Worm (Caenorhabditis elegans) whole organism, young adult: ENCODE measurements around the gene srh-47.
A peak's percentile ranks its signal among the peaks of the same experiment; 100 is the strongest.

Experiments
- B0035.1 ChIP-seq: sonication (generic microtip); optimal IDR thresholded peaks from 2 replicates; lab custom pipeline; 2016; ENCODE audit warnings: missing genetic modification characterization, mild to moderate bottlenecking, missing compliant biosample characterization, missing genotype, missing genetic modification reagents
- B0261.1 ChIP-seq: sonication (generic microtip); optimal IDR thresholded peaks from 2 replicates; lab custom pipeline; 2016; ENCODE audit warnings: mild to moderate bottlenecking, missing genetic modification characterization, moderate library complexity, missing compliant biosample characterization
- D2030.7 ChIP-seq: fragments of 200-800 bp; sonication (Bioruptor generic); IDR thresholded peaks from 2 replicates; pipeline ENCODE4 v1.3.6; 2022; ENCODE audit warnings: missing genetic modification reagents, missing genetic modification characterization, missing compliant biosample characterization
- F10E7.11 ChIP-seq: sonication (generic microtip); optimal IDR thresholded peaks from 2 replicates; lab custom pipeline; 2017; ENCODE audit warnings: mild to moderate bottlenecking, missing genetic modification characterization, moderate library complexity, missing compliant biosample characterization
- F22D6.2 ChIP-seq: sonication (generic microtip); optimal IDR thresholded peaks from 2 replicates; lab custom pipeline; 2016; ENCODE audit warnings: mild to moderate bottlenecking, missing genetic modification characterization, missing compliant biosample characterization
- F57C9.4 ChIP-seq: sonication (generic microtip); optimal IDR thresholded peaks from 2 replicates; lab custom pipeline; 2017; ENCODE audit warnings: mild to moderate bottlenecking, missing genetic modification characterization, missing compliant biosample characterization
- T07F8.4 ChIP-seq: sonication (generic microtip); optimal IDR thresholded peaks from 2 replicates; lab custom pipeline; 2016; ENCODE audit warnings: mild to moderate bottlenecking, missing genetic modification characterization, moderate library complexity, missing compliant biosample characterization
- Y53G8AR.9 ChIP-seq: fragments of 200-800 bp; sonication (Bioruptor generic); conservative IDR thresholded peaks from 2 replicates; pipeline ENCODE4 v1.3.6; 2022; ENCODE audit warnings: missing genetic modification reagents, missing genetic modification characterization, missing compliant biosample characterization
- Y56A3A.18 ChIP-seq: fragments of 200-800 bp; sonication (Bioruptor generic); IDR thresholded peaks from 2 replicates; pipeline ENCODE4 v1.3.6; 2022; ENCODE audit warnings: missing genetic modification reagents, missing genetic modification characterization, missing compliant biosample characterization
- Y79H2A.3 ChIP-seq: fragments of 200-800 bp; sonication (Bioruptor generic); conservative IDR thresholded peaks from 2 replicates; pipeline ENCODE4 v1.3.6; 2022; ENCODE audit warnings: missing genetic modification reagents, missing genetic modification characterization, missing compliant biosample characterization
- Y95B8A.8 ChIP-seq: fragments of 200-800 bp; sonication (Bioruptor generic); IDR thresholded peaks from 2 replicates; pipeline ENCODE4 v1.3.6; 2022; ENCODE audit warnings: missing genetic modification reagents, missing genetic modification characterization, missing compliant biosample characterization
- ama-1 ChIP-seq, 3 experiments: fragments of 150-350 bp in 1 of 3; sonication (generic microtip) in 2 of 3; optimal IDR thresholded peaks; 2 replicates each; lab custom pipeline; 2014 to 2018; ENCODE audit warnings: missing biosample characterization in 2 of 3, missing genetic modification characterization in 2 of 3, missing genetic modification reagents in 2 of 3
- aptf-2 ChIP-seq: fragments of 200-800 bp; sonication (Bioruptor generic); conservative IDR thresholded peaks from 2 replicates; pipeline ENCODE4 v1.3.6; 2022; ENCODE audit warnings: missing genetic modification reagents, missing genetic modification characterization, missing compliant biosample characterization
- atf-7 ChIP-seq: sonication (generic microtip); optimal IDR thresholded peaks from 2 replicates; lab custom pipeline; 2017; ENCODE audit warnings: mild to moderate bottlenecking, missing genetic modification characterization, missing compliant biosample characterization
- attf-3 ChIP-seq: fragments of 200-800 bp; sonication (Bioruptor generic); conservative IDR thresholded peaks from 2 replicates; pipeline ENCODE4 v1.3.6; 2022; ENCODE audit warnings: missing genetic modification reagents, missing genetic modification characterization, missing compliant biosample characterization
- bed-1 ChIP-seq: fragments of 200-800 bp; sonication (Bioruptor generic); IDR thresholded peaks from 2 replicates; pipeline ENCODE4 v1.3.6; 2022; ENCODE audit warnings: missing genetic modification reagents, missing genetic modification characterization, missing compliant biosample characterization
- ccch-3 ChIP-seq: fragments of 200-800 bp; sonication (Bioruptor generic); optimal IDR thresholded peaks from 2 replicates; lab custom pipeline; 2018; ENCODE audit warnings: mild to moderate bottlenecking, missing genetic modification characterization, missing compliant biosample characterization
- ceh-79 ChIP-seq: sonication (generic microtip); optimal IDR thresholded peaks from 2 replicates; lab custom pipeline; 2017; ENCODE audit warnings: mild to moderate bottlenecking, missing genetic modification characterization, missing compliant biosample characterization
- efl-1 ChIP-seq: fragments of 150-350 bp; optimal IDR thresholded peaks from 2 replicates; lab custom pipeline; 2014; ENCODE audit warnings: missing biosample characterization, missing genetic modification reagents, missing genetic modification characterization
- egrh-3 ChIP-seq: fragments of 200-800 bp; sonication (Bioruptor generic); IDR thresholded peaks from 2 replicates; pipeline ENCODE4 v1.3.6; 2022; ENCODE audit warnings: missing genetic modification reagents, missing genetic modification characterization, missing compliant biosample characterization
- gei-17 ChIP-seq: fragments of 200-800 bp; sonication (Bioruptor generic); optimal IDR thresholded peaks from 2 replicates; lab custom pipeline; 2018; ENCODE audit warnings: mild to moderate bottlenecking, missing genetic modification characterization, missing compliant biosample characterization
- hlh-12 ChIP-seq: sonication (generic microtip); optimal IDR thresholded peaks from 2 replicates; lab custom pipeline; 2016; ENCODE audit warnings: missing genetic modification characterization, missing compliant biosample characterization
- hsf-1 ChIP-seq: fragments of 200-800 bp; sonication (Bioruptor generic); IDR thresholded peaks from 2 replicates; pipeline ENCODE4 v1.3.6; 2022; ENCODE audit warnings: missing genetic modification reagents, missing genetic modification characterization, missing compliant biosample characterization
- let-607 ChIP-seq, 2 experiments: fragments of 200-800 bp in 1 of 2; sonication (Bioruptor generic) in 1 of 2; sonication (generic microtip) in 1 of 2; optimal IDR thresholded peaks; 2 replicates each; lab custom pipeline; 2016 to 2018; ENCODE audit warnings: mild to moderate bottlenecking in 2 of 2, missing compliant biosample characterization in 2 of 2, missing genetic modification characterization in 2 of 2, moderate library complexity in 2 of 2, missing genotype in 1 of 2
- lin-54 ChIP-seq: fragments of 200-800 bp; sonication (Bioruptor generic); optimal IDR thresholded peaks from 2 replicates; lab custom pipeline; 2018; ENCODE audit warnings: mild to moderate bottlenecking, missing genetic modification characterization, missing compliant biosample characterization
- lir-1 ChIP-seq: fragments of 200-800 bp; sonication (Bioruptor generic); conservative IDR thresholded peaks from 2 replicates; pipeline ENCODE4 v1.3.6; 2022; ENCODE audit warnings: missing genetic modification reagents, missing genetic modification characterization, missing compliant biosample characterization
- lsl-1 ChIP-seq: fragments of 200-800 bp; sonication (Bioruptor generic); optimal IDR thresholded peaks from 2 replicates; lab custom pipeline; 2018; ENCODE audit warnings: mild to moderate bottlenecking, missing genetic modification characterization, moderate library complexity, missing compliant biosample characterization
- madf-6 ChIP-seq: fragments of 200-800 bp; sonication (Bioruptor generic); IDR thresholded peaks from 2 replicates; pipeline ENCODE4 v1.3.6; 2022; ENCODE audit warnings: missing genetic modification reagents, missing genetic modification characterization, missing compliant biosample characterization
- mcd-1 ChIP-seq: fragments of 200-800 bp; sonication (Bioruptor generic); IDR thresholded peaks from 2 replicates; pipeline ENCODE4 v1.3.6; 2022; ENCODE audit warnings: missing genetic modification reagents, missing genetic modification characterization, missing compliant biosample characterization
- mel-28 ChIP-seq: sonication (generic microtip); optimal IDR thresholded peaks from 2 replicates; lab custom pipeline; 2016; ENCODE audit warnings: borderline replicate concordance, mild to moderate bottlenecking, missing genetic modification characterization, missing compliant biosample characterization
- mxl-1 ChIP-seq: sonication (generic microtip); optimal IDR thresholded peaks from 2 replicates; lab custom pipeline; 2016; ENCODE audit warnings: missing genetic modification characterization, missing compliant biosample characterization
- nfya-2 ChIP-seq: fragments of 200-800 bp; sonication (Bioruptor generic); IDR thresholded peaks from 2 replicates; pipeline ENCODE4 v1.3.6; 2022; ENCODE audit warnings: missing genetic modification reagents, missing genetic modification characterization, missing compliant biosample characterization
- nhr-80 ChIP-seq: sonication (generic microtip); optimal IDR thresholded peaks from 2 replicates; lab custom pipeline; 2016; ENCODE audit warnings: missing genetic modification characterization, missing compliant biosample characterization
- rcor-1 ChIP-seq: fragments of 200-800 bp; sonication (Bioruptor generic); IDR thresholded peaks from 2 replicates; pipeline ENCODE4 v1.3.6; 2022; ENCODE audit warnings: missing genetic modification reagents, missing genetic modification characterization, missing compliant biosample characterization
- repo-1 ChIP-seq: sonication (generic microtip); optimal IDR thresholded peaks from 2 replicates; lab custom pipeline; 2017; ENCODE audit warnings: mild to moderate bottlenecking, missing genetic modification characterization, missing compliant biosample characterization
- rpc-1 ChIP-seq, 2 experiments: fragments of 150-350 bp in 1 of 2; sonication (generic microtip) in 1 of 2; optimal IDR thresholded peaks; 2 replicates each; lab custom pipeline; 2014 to 2018; ENCODE audit warnings: missing biosample characterization in 1 of 2, missing genetic modification characterization in 1 of 2, missing genetic modification reagents in 1 of 2, missing genotype in 1 of 2
- snpc-1.1 ChIP-seq: sonication (generic microtip); optimal IDR thresholded peaks from 2 replicates; lab custom pipeline; 2017; ENCODE audit warnings: missing genetic modification characterization, mild to moderate bottlenecking, missing compliant biosample characterization, antibody characterized with exemption, moderate library complexity, missing genotype, missing genetic modification reagents; ENCODE audit not compliant: insufficient read depth
- snpc-4 ChIP-seq, 5 experiments: fragments of 150-350 bp in 1 of 5; sonication (generic microtip) in 4 of 5; optimal IDR thresholded peaks; 2 replicates each; lab custom pipeline; 2014 to 2018; ENCODE audit warnings: missing genetic modification characterization in 5 of 5, missing biosample characterization in 3 of 5, antibody characterized with exemption in 2 of 5, mild to moderate bottlenecking in 2 of 5, missing compliant biosample characterization in 2 of 5, missing genotype in 2 of 5, moderate library complexity in 2 of 5, missing genetic modification reagents in 1 of 5
- sptf-2 ChIP-seq: fragments of 200-800 bp; sonication (Bioruptor generic); optimal IDR thresholded peaks from 2 replicates; lab custom pipeline; 2018; ENCODE audit warnings: mild to moderate bottlenecking, missing genetic modification characterization, missing compliant biosample characterization
- tlf-1 ChIP-seq: fragments of 200-800 bp; sonication (Bioruptor generic); optimal IDR thresholded peaks from 2 replicates; lab custom pipeline; 2018; ENCODE audit warnings: mild to moderate bottlenecking, missing genetic modification characterization, missing compliant biosample characterization
- xnd-1 ChIP-seq: sonication (generic microtip); optimal IDR thresholded peaks from 2 replicates; lab custom pipeline; 2016; ENCODE audit warnings: missing genotype, missing genetic modification reagents, missing genetic modification characterization, missing compliant biosample characterization
- zfh-2 ChIP-seq: fragments of 200-800 bp; sonication (Bioruptor generic); conservative IDR thresholded peaks from 2 replicates; pipeline ENCODE4 v1.3.6; 2022; ENCODE audit warnings: missing genetic modification reagents, missing genetic modification characterization, missing compliant biosample characterization
- ztf-28 ChIP-seq: fragments of 200-800 bp; sonication (Bioruptor generic); IDR thresholded peaks from 2 replicates; pipeline ENCODE4 v1.3.6; 2022; ENCODE audit warnings: missing genetic modification reagents, missing genetic modification characterization, missing compliant biosample characterization
- ztf-6 ChIP-seq: fragments of 200-800 bp; sonication (Bioruptor generic); IDR thresholded peaks from 2 replicates; pipeline ENCODE4 v1.3.6; 2022; ENCODE audit warnings: missing genetic modification reagents, missing genetic modification characterization, missing compliant biosample characterization

srh-47 gene

DNA sequence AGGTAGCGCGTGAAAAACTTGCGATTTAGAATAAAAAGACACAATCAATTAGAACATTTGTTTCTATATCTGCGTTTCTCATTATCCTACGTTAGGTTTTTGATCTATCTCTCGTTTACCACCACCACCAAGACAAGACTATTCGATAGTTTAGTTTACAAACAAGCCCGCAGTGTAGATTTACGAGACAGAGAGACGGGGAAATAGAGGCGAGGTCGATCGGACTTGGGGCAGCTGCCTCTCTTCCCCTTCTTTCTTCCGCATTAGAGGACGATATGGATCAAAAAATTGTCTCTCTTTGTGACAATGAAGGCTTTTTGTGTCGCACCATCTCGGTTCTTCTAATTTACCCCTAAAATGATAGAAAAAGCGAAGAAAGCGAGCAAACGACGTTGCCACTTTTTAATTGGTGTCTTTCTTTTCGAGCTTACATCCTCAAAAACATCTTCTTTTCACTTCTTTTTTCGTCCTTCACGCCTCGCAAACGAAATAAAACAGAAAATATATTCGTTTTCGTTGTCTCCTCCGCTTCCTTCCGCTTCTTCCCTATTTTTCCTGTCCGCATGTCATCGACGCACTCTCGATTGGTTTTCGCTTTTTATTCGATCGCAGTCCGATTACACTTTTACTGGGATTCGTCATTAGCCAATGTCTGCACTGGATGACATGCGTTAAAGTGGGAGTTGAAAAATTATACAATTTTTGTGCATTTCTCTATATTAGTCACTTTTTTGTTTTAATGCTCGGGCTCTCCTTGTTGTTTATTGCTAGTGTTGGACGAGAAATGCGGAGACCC, 18.8 kb downstream of the srh-47 start:
- TF ChIP-seq let-607 (tag; optimal IDR thresholded peaks at IDR 0.05; lab: Kevin White, UChicago) (no peak), ccch-3 (GFP tag; lab: Kevin White, UChicago) (no peak), aptf-2 (no peak), repo-1 (tag; lab: Kevin White, UChicago) (no peak), hsf-1 (GFP tag; lab: Robert Waterston, UW) (no peak), F22D6.2 (tag; lab: Kevin White, UChicago) (no peak), rpc-1 (optimal IDR thresholded peaks at IDR 0.05; lab: Kevin White, UChicago) (no peak), rpc-1 (tag; optimal IDR thresholded peaks at IDR 0.05; lab: Kevin White, UChicago) (no peak), zfh-2 (no peak), nfya-2 (GFP tag; lab: Robert Waterston, UW) (no peak), F57C9.4 (tag; lab: Kevin White, UChicago) (no peak), rcor-1 (GFP tag; lab: Robert Waterston, UW) (no peak), B0261.1 (tag; lab: Kevin White, UChicago) (no peak), lin-54 (no peak), lir-1 (no peak), ztf-6 (GFP tag; lab: Robert Waterston, UW) (no peak), hlh-12 (tag; lab: Kevin White, UChicago) (no peak), attf-3 (GFP tag; lab: Robert Waterston, UW) (no peak), mel-28 (no peak)

DNA sequence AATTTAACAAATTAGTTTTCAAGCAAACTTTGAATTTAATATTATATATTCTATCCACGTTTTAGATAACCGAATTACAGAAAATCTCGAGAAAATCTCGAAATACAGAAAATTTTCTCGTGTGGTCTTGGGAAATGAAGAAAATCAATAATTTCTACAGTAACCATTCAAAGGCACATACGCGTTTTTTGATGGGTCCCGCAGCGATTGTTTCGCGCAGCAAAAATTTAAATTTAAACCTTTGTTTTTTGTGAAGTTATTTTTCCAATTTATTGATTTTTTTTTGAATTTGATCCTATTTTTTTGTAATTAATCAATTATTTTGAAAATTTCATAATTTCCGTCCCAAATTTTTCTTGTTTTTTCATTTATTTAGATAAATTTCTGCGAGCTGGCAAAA, 20.9 kb downstream of the srh-47 start:
- TF ChIP-seq snpc-4 (GFP tag; optimal IDR thresholded peaks at IDR 0.05; lab: Kevin White, UChicago) (no peak), snpc-4 (tag; optimal IDR thresholded peaks at IDR 0.05; lab: Kevin White, UChicago) (peak in 1 of 4 experiments; percentile 47), T07F8.4 (no peak), efl-1 (GFP tag; lab: Kevin White, UChicago) (peak; percentile 22), tlf-1 (no peak), bed-1 (GFP tag; lab: Robert Waterston, UW) (no peak), xnd-1 (tag; lab: Kevin White, UChicago) (peak; percentile 96), snpc-1.1 (tag; lab: Kevin White, UChicago) (peak; percentile 1), madf-6 (GFP tag; lab: Robert Waterston, UW) (peak; percentile 95), nhr-80 (tag; lab: Kevin White, UChicago) (no peak), Y95B8A.8 (no peak), atf-7 (tag; lab: Kevin White, UChicago) (no peak), lsl-1 (GFP tag; lab: Kevin White, UChicago) (peak; percentile 93), mxl-1 (tag; lab: Kevin White, UChicago) (no peak), attf-3 (GFP tag; lab: Robert Waterston, UW) (no peak), Y79H2A.3 (GFP tag; lab: Robert Waterston, UW) (no peak), ama-1 (optimal IDR thresholded peaks at IDR 0.05; lab: Kevin White, UChicago) (no peak), ama-1 (GFP tag; optimal IDR thresholded peaks at IDR 0.05; lab: Kevin White, UChicago) (no peak), gei-17 (GFP tag; lab: Kevin White, UChicago) (no peak), aptf-2 (no peak), mcd-1 (GFP tag; lab: Robert Waterston, UW) (peak; percentile 37; the same call in 1 of the 2 replicates), egrh-3 (GFP tag; lab: Robert Waterston, UW) (no peak), ztf-28 (GFP tag; lab: Robert Waterston, UW) (no peak), Y53G8AR.9 (GFP tag; lab: Robert Waterston, UW) (no peak), repo-1 (tag; lab: Kevin White, UChicago) (no peak), rcor-1 (GFP tag; lab: Robert Waterston, UW) (no peak), ceh-79 (tag; lab: Kevin White, UChicago) (no peak), D2030.7 (GFP tag; lab: Robert Waterston, UW) (peak; percentile 51; the same call in 1 of the 2 replicates), F10E7.11 (tag; lab: Kevin White, UChicago) (no peak), sptf-2 (no peak), rpc-1 (optimal IDR thresholded peaks at IDR 0.05; lab: Kevin White, UChicago) (no peak), rpc-1 (tag; optimal IDR thresholded peaks at IDR 0.05; lab: Kevin White, UChicago) (no peak), B0035.1 (tag; lab: Kevin White, UChicago) (no peak), Y56A3A.18 (GFP tag; lab: Robert Waterston, UW) (no peak)
